Fruit fly (Drosophila melanogaster) whole organism, wandering third instar larva: ENCODE results near the gene CG14662.

ENCODE experiments used
- Dfd ChIP-seq: fragments of >200 bp; optimal IDR thresholded peaks from 2 replicates; lab custom pipeline; 2017; ENCODE audit warnings: missing biosample characterization, missing genetic modification characterization
- Mio ChIP-seq: sonication (Bioruptor generic); optimal IDR thresholded peaks from 2 replicates; lab custom pipeline; 2016; ENCODE audit warnings: missing biosample characterization, missing genetic modification characterization
- foxo ChIP-seq, 2 experiments: fragments of 200-800 bp; sonication (Bioruptor generic); optimal IDR thresholded peaks; 2 replicates in 1 of 2; 3 replicates in 1 of 2; lab custom pipeline; 2016 to 2017; ENCODE audit warnings: missing biosample characterization in 2 of 2, missing genetic modification characterization in 2 of 2
- sage ChIP-seq: fragments of 200-800 bp; sonication (Bioruptor generic); optimal IDR thresholded peaks from 2 replicates; lab custom pipeline; 2016; ENCODE audit warnings: missing biosample characterization, mild to moderate bottlenecking, missing genetic modification characterization
- usp ChIP-seq: fragments of >200 bp; optimal IDR thresholded peaks from 2 replicates; lab custom pipeline; 2017; ENCODE audit warnings: missing biosample characterization, missing genetic modification characterization

dm6 chr3R:5020915-5021412 lies 36.9 kb upstream of the CG14662 start:
- TF ChIP-seq Dfd = no peak
- TF ChIP-seq usp (GFP tag; lab: Kevin White, UChicago) = no peak
- TF ChIP-seq sage = no peak
- TF ChIP-seq foxo (GFP tag; optimal IDR thresholded peaks at IDR 0.05; lab: Kevin White, UChicago) = no peak
- no peak for TF ChIP-seq Mio (GFP tag; lab: Kevin White, UChicago)
